Worm (Caenorhabditis elegans): ENCODE results near the gene fbxb-19.
"Not testable (repeated sequence)": the region's sequence is repeated elsewhere in the genome, so short reads cannot be mapped to it uniquely, and the experiment has no call there.

fbxb-19 gene

DNA sequence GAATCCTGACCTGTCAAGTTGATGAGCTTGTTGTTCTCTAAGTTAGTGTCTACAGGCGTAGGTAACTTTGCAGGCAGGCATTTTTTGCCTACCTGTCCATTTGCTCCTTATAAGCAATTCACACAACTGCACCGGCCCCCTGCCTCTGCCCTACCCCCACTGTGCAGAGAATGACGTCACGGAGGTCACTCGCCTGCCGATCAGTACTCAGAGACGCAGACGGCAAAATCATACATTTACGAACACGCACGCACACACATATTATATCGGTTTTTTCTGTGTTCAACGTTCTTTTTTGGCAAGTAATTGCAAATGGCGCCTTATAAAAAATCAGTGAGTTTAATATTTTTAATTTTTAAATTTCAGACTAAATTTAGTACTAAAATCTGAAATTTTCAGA lies 25.5 kb downstream of the fbxb-19 start, which contains the start of gene duxl-1 (continued):
- TF ChIP-seq lsy-2 (tag; optimal IDR thresholded peaks at IDR 0.05) (no peak), nhr-6 (tag; optimal IDR thresholded peaks at IDR 0.05) (no peak), fos-1 (tag; optimal IDR thresholded peaks at IDR 0.05) (peak; percentile 49), mdl-1 (tag; optimal IDR thresholded peaks at IDR 0.05) (no peak), nhr-77 (tag; optimal IDR thresholded peaks at IDR 0.05) (no peak)

DNA sequence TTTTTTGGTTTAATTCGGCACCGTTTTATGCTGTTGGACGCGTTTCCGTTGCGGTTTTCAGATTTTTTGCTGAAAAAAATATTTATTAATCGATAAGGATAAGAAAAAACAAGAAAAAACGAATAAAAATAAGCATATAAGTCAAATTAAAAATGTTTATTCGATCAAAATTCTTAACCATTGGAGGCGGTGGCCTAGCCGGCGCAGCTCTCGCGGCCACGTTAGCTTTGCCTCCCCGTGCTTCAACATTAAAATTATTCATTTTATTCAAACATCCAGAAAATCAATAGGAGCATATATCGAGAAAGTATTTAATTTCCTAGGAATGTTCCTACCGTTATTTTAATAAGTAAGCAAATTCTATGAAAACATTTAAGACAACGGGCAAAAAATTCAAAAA lies 26.1 kb downstream of the fbxb-19 start, which contains the start of gene ZC204.14:
Gene ZC204.14 (minus strand): TSS at position 69 of the 400 bp plus-strand sequence.
- no peak for TF ChIP-seq ama-1 (optimal IDR thresholded peaks at IDR 0.05)
- TF ChIP-seq lsy-2 (tag; optimal IDR thresholded peaks at IDR 0.05): peak in 1 of 2 experiments; percentile 41

DNA sequence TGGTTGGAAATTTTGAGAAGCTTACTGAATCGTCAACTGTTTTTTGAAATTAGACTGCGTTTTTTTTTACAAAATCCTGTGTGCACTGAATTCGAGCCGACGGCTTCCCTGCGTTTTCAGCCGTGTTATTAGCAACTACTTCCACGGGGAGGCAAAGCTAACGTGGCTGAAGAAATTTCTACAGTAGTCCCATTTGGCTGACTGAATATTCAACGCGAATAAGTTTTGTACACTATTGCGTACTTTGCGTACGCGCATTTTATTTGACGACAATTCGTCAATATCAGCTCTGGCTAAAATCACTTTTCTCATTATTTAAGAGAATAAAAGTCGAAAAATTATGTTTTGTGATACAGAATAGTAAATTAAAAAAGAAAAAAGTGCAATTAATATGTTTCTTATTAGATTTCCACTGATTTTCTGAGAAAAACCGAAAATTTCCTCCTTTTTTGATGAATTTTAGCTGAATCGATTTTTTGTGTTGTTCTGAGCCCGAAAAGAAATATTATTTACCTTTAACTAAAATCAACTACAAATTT lies 27.6 kb downstream of the fbxb-19 start:
- peak in 1 of 2 experiments; percentile 33 for TF ChIP-seq lsy-2 (tag; optimal IDR thresholded peaks at IDR 0.05)

DNA sequence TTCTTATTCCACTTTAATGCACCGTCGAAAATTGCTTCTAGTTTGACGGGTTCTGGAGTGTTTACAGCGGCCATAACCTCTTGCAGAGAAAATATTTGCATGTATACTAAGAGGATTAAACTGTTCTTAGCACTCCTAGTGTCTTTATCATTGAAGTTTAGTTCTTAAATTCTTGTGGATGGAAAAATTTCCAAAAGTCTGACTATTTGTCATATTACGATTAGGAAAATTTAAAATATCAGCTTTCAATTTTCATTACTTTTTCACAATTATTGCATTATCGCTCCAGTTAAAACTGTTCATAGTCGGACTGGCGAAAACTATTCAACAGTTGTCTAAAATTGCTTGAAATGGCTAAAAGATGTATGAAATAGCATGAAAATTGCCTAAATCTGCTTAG lies 28.1 kb downstream of the fbxb-19 start, which contains the start of gene ZC204.13:
Gene ZC204.13 (minus strand): TSS at position 101 of the 400 bp plus-strand sequence.
- TF ChIP-seq lin-11 (tag; optimal IDR thresholded peaks at IDR 0.05); R02D3.7 (tag; optimal IDR thresholded peaks at IDR 0.05); unc-55 (GFP tag; optimal IDR thresholded peaks at IDR 0.05): not testable (repeated sequence)

DNA sequence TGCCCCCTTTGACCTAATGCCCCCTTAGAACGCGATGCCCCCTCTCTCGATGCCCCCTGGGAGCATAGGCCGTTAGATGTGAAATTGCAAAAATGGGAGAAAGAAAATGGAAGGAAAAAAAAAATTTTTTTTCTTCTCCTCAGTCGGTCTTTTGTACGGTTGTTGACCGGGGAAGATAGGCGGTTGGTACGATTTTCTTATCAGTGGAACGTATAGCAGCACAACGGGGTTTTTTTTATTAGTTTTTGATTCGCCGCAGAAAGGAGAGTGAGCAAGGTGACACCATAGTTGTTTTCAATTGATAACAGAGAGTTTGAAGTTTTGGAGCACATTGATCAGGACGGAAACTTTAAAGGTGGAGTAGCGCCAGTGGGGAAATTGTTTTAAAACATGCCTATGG lies 29.3 kb downstream of the fbxb-19 start:
- TF ChIP-seq fos-1 (tag; optimal IDR thresholded peaks at IDR 0.05): peak; percentile 21

DNA sequence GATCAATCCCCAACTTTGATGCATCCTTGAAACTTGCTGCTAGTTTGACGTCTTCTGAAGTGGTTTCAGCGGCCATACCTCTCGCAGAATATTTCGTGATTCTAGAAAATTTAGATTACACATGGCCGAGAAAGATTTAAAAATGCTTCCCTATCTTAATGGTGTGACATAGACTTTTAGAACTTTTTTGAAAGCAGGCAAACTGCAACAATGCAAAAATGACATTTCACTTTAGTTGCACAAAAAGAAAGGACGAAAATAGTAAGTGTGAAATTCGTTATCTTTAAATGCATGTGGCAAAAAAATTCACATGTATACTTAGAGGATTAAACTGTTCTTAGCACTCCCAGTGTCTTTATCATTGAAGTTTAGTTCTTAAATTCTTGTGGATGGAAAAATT lies 31.8 kb downstream of the fbxb-19 start, which contains the start of gene ZC204.12:
Gene ZC204.12 (minus strand): TSS at position 101 of the 400 bp plus-strand sequence.
- TF ChIP-seq aly-2 (tag; optimal IDR thresholded peaks at IDR 0.05) (no peak), ztf-1 (GFP tag; conservative IDR thresholded peaks at IDR 0.05) (no peak), blmp-1 (tag; optimal IDR thresholded peaks at IDR 0.05; ENCODE audit: insufficient read depth) (no peak), fos-1 (tag; optimal IDR thresholded peaks at IDR 0.05) (no peak), unc-39 (tag; optimal IDR thresholded peaks at IDR 0.05) (no peak), lsy-2 (tag; optimal IDR thresholded peaks at IDR 0.05) (no peak), F13H6.1 (tag; optimal IDR thresholded peaks at IDR 0.05) (no peak), ZK546.5 (tag; optimal IDR thresholded peaks at IDR 0.05) (no peak), nhr-77 (tag; optimal IDR thresholded peaks at IDR 0.05) (no peak), nhr-21 (tag; optimal IDR thresholded peaks at IDR 0.05) (no peak), sem-4 (tag; optimal IDR thresholded peaks at IDR 0.05) (no peak), unc-55 (GFP tag; optimal IDR thresholded peaks at IDR 0.05) (no peak), nhr-11 (tag; optimal IDR thresholded peaks at IDR 0.05) (no peak), elt-1 (tag; optimal IDR thresholded peaks at IDR 0.05) (no peak)

DNA sequence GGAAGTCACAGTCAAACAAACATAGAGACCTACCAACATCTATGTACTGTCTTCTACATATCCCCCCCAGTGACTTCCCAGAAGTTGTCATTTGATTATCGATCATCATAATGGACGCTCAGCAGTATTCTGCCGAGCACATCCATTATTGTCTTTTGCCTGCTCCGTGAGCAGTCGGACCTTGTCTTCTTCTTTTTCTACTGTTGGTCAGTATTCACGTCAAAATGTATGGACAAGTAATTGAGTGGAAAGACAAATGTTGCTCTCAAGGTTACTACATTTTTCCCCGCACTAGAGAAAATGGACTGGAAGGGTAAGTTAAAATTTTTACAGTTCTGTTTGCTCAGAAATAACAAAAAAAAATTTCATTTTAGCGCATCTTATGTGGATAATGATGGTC lies 34.1 kb downstream of the fbxb-19 start, which contains the start of gene btb-12:
Gene btb-12 (plus strand): TSS at position 301 of the 400 bp plus-strand sequence.
- TF ChIP-seq nhr-129 (tag; optimal IDR thresholded peaks at IDR 0.05): no peak
- no peak for TF ChIP-seq C34F6.9 (tag; optimal IDR thresholded peaks at IDR 0.05)
- TF ChIP-seq Y55F3AM.14 (GFP tag; optimal IDR thresholded peaks at IDR 0.05): no peak
- TF ChIP-seq nhr-77 (tag; optimal IDR thresholded peaks at IDR 0.05): no peak
- TF ChIP-seq nhr-6 (tag; optimal IDR thresholded peaks at IDR 0.05): no peak
- no peak for TF ChIP-seq nhr-25 (tag; optimal IDR thresholded peaks at IDR 0.05)
- no peak for TF ChIP-seq blmp-1 (tag; optimal IDR thresholded peaks at IDR 0.05; ENCODE audit: insufficient read depth)
- no peak for TF ChIP-seq elt-1 (tag; optimal IDR thresholded peaks at IDR 0.05)
- TF ChIP-seq lin-13 (GFP tag; optimal IDR thresholded peaks at IDR 0.05): no peak
- TF ChIP-seq unc-62 (GFP tag; optimal IDR thresholded peaks at IDR 0.05): no peak

DNA sequence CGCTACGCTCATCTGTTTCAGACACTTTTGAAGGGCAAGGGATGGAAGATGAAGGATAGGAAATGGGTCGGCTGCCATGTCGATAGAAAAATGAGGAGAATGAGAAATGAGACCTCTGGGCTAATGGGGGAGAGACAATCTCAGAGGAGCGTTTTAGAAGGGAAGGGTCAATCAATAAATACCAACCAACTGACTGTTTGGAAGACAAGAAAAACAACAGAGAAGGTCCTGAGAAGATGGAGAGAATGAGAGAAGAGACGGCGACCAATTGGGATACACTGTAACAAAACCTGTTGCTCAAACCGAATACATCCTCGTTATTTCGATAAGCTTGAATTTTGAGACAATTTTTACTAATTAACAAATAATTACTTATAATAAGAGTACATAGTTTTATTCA lies 35.6 kb downstream of the fbxb-19 start, which contains the start of gene fbxb-15:
Gene fbxb-15 (minus strand): TSS at position 101 of the 400 bp plus-strand sequence.
- TF ChIP-seq nhr-77 (tag; optimal IDR thresholded peaks at IDR 0.05) (no peak), ztf-4 (tag; optimal IDR thresholded peaks at IDR 0.05) (no peak), ama-1 (optimal IDR thresholded peaks at IDR 0.05) (no peak), elt-1 (tag; optimal IDR thresholded peaks at IDR 0.05) (no peak), alr-1 (tag; optimal IDR thresholded peaks at IDR 0.05) (no peak), unc-39 (tag; optimal IDR thresholded peaks at IDR 0.05) (no peak), nhr-12 (tag; optimal IDR thresholded peaks at IDR 0.05) (no peak), lin-11 (tag; optimal IDR thresholded peaks at IDR 0.05) (no peak), nhr-6 (tag; optimal IDR thresholded peaks at IDR 0.05) (no peak), nhr-11 (tag; optimal IDR thresholded peaks at IDR 0.05) (no peak)

All from whole organism, L2 larva.